Worm (Caenorhabditis elegans): Measurements from ENCODE around the gene F14F8.8.
"Not testable (repeated sequence)": the region's sequence is repeated elsewhere in the genome, so short reads cannot be mapped to it uniquely, and the experiment has no call there.

DNA sequence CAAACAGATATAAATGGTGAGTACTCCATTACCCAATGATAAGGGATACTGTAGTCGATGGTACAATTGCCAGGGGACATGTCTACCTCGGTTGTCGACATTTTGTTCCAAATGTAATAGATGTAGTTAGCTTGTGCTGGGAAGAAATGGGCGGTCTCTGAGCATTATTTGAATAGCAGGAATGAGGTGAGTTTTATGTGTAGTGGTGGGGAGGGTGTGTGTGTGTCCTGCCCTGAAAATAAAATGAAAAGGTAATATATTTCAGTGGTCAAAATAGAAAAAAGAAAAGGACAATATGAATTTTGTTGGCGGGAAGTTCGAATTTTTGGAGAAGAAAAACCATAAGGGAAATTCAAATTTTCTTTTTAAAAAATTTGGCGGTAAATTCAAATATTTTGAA lies 11.3 kb downstream of the F14F8.8 start, which contains the start of gene Y70C5B.2:
- TF ChIP-seq him-1, W03F9.2 (tag; optimal IDR thresholded peaks at IDR 0.05): not testable (repeated sequence)
